In the genomic region with DNA sequence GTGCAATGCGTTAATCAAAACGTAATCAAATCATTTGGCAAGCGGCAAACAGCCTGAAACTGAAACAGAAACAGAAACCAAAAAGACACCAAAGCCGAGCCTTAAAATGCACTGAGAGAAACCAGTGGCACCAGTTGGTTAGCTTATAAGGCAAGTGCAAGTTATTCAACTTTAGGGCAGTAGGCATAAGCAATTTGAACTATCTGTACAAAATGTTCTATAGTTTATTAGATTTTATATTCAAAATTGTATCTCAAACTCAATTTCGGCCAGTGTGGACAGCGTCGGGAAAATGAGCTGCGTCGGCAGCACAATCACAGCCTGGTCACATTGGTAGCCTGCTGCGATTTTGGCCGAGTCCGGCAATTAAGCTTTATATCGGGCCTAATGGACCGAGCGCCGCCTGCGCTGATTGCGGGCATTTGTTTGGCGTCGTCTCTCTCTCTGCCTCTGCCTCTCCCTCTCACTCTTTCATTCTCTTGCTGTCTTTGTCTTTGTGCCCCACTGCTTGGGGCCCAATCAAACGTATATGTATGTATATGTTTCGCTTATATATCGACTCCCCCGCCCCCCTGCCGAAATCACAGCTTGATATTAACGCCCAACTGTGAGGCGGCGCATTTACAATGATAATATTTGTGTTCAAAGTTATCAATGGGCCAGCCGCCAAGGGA, we compare ENCODE assay signal across 3 fruit fly cellular contexts.
TF ChIP-seq lines count a peak whose summit lies in the region.

No protein-coding gene starts in this region.

TF ChIP-seq in whole organism, embryonic, 481 proteins besides CTCF, POLR2A, EP300 and RAD21 (continued from another document and continues in another):
- TF ChIP-seq pan (optimal IDR thresholded peaks at IDR 0.05; lab: Kevin White, UChicago), result no peak
- TF ChIP-seq pan (GFP tag; optimal IDR thresholded peaks at IDR 0.05 in 1 of 2, IDR thresholded peaks at IDR 0.05 in 1 of 2), result peak in 1 of 2 experiments; percentile 76
- no peak for TF ChIP-seq CG13894 (tag; optimal IDR thresholded peaks at IDR 0.05; lab: Kevin White, UChicago)
- peak; percentile 33 for TF ChIP-seq CG8290 (GFP tag; optimal IDR thresholded peaks at IDR 0.05; lab: Kevin White, UChicago)
- TF ChIP-seq CG8290 (tag; optimal IDR thresholded peaks at IDR 0.05; lab: Kevin White, UChicago), result peak in 1 of 2 experiments; percentile 57
- peak; percentile 88 for TF ChIP-seq Optix (GFP tag; IDR thresholded peaks at IDR 0.05; lab: Robert Waterston, UW)
- peak; percentile 41 for TF ChIP-seq jing (GFP tag; optimal IDR thresholded peaks at IDR 0.05; lab: Kevin White, UChicago)
- no peak for TF ChIP-seq CG4328 (GFP tag; optimal IDR thresholded peaks at IDR 0.05; lab: Kevin White, UChicago)
- TF ChIP-seq pnt (GFP tag; optimal IDR thresholded peaks at IDR 0.05; lab: Kevin White, UChicago), result peak; percentile 59
- TF ChIP-seq unc-4 (GFP tag; IDR thresholded peaks at IDR 0.05; lab: Robert Waterston, UW; ENCODE audit: partially characterized antibody), result no peak
- TF ChIP-seq H15 (GFP tag; IDR thresholded peaks at IDR 0.05; lab: Robert Waterston, UW), result peak; percentile 67; the same call in 2 of the 3 replicates
- TF ChIP-seq Hr78 (GFP tag; optimal IDR thresholded peaks at IDR 0.05; lab: Kevin White, UChicago), result no peak
- peak; percentile 45 for TF ChIP-seq Sox100B (GFP tag; optimal IDR thresholded peaks at IDR 0.05; lab: Kevin White, UChicago)
- no peak for TF ChIP-seq Lim3 (GFP tag; IDR thresholded peaks at IDR 0.05; lab: Robert Waterston, UW)
- peak; percentile 36 for TF ChIP-seq lbe (GFP tag; optimal IDR thresholded peaks at IDR 0.05; lab: Kevin White, UChicago)
- TF ChIP-seq Gug (GFP tag; IDR thresholded peaks at IDR 0.05; lab: Robert Waterston, UW), result peak; percentile 63
- peak; percentile 29 for TF ChIP-seq CG12659 (GFP tag; optimal IDR thresholded peaks at IDR 0.05; lab: Kevin White, UChicago)
- peak; percentile 37 for TF ChIP-seq Meics (GFP tag; optimal IDR thresholded peaks at IDR 0.05; lab: Kevin White, UChicago)
- TF ChIP-seq usp (GFP tag; optimal IDR thresholded peaks at IDR 0.05; lab: Kevin White, UChicago), result no peak
- TF ChIP-seq CG14710 (tag; optimal IDR thresholded peaks at IDR 0.05; lab: Kevin White, UChicago), result peak; percentile 69
- TF ChIP-seq dan (GFP tag; IDR thresholded peaks at IDR 0.05; lab: Robert Waterston, UW), result peak; percentile 64
- TF ChIP-seq CG31441 (GFP tag; IDR thresholded peaks at IDR 0.05; lab: Robert Waterston, UW), result peak; percentile 67; the same call in 1 of the 2 replicates
- TF ChIP-seq CG4820 (GFP tag; optimal IDR thresholded peaks at IDR 0.05; lab: Kevin White, UChicago), result peak; percentile 78
- peak in 1 of 2 experiments; percentile 68 for TF ChIP-seq eve (GFP tag; optimal IDR thresholded peaks at IDR 0.05; lab: Kevin White, UChicago)
- peak; percentile 7 for TF ChIP-seq Sry-δ (GFP tag; optimal IDR thresholded peaks at IDR 0.05; lab: Kevin White, UChicago)
- TF ChIP-seq kah (GFP tag; optimal IDR thresholded peaks at IDR 0.05; lab: Kevin White, UChicago), result no peak
- peak; percentile 10 for TF ChIP-seq Bdp1 (GFP tag; optimal IDR thresholded peaks at IDR 0.05; lab: Kevin White, UChicago)
- peak; percentile 60 for TF ChIP-seq CG1832 (GFP tag; optimal IDR thresholded peaks at IDR 0.05; lab: Kevin White, UChicago)
- 0 out of 2 replicates have a peak, but pooled peaks have one; percentile 18 for TF ChIP-seq Rfx (GFP tag; IDR thresholded peaks at IDR 0.05; lab: Robert Waterston, UW)
- peak; percentile 71 for TF ChIP-seq dimm (GFP tag; IDR thresholded peaks at IDR 0.05; lab: Robert Waterston, UW)
- peak; percentile 14 for TF ChIP-seq run (tag; optimal IDR thresholded peaks at IDR 0.05; lab: Kevin White, UChicago)
- peak; percentile 45 for TF ChIP-seq CG18764 (GFP tag; optimal IDR thresholded peaks at IDR 0.05; lab: Kevin White, UChicago)
- no peak for TF ChIP-seq lov (optimal IDR thresholded peaks at IDR 0.05; lab: Kevin White, UChicago)
- TF ChIP-seq lov (GFP tag; IDR thresholded peaks at IDR 0.05; lab: Robert Waterston, UW), result peak; percentile 63; the same call in 2 of the 3 replicates
- TF ChIP-seq CG17829 (tag; optimal IDR thresholded peaks at IDR 0.05; lab: Kevin White, UChicago), result peak; percentile 66
- peak; percentile 53 for TF ChIP-seq CG13775 (GFP tag; optimal IDR thresholded peaks at IDR 0.05; lab: Kevin White, UChicago)
- peak; percentile 45 for TF ChIP-seq D19A (tag; optimal IDR thresholded peaks at IDR 0.05; lab: Kevin White, UChicago)
- peak; percentile 37 for TF ChIP-seq corto (GFP tag; optimal IDR thresholded peaks at IDR 0.05; lab: Kevin White, UChicago)
- peak; percentile 55 for TF ChIP-seq CG3407 (GFP tag; optimal IDR thresholded peaks at IDR 0.05; lab: Kevin White, UChicago)
- TF ChIP-seq Nf-YC (tag; optimal IDR thresholded peaks at IDR 0.05; lab: Kevin White, UChicago), result peak; percentile 93

TF ChIP-seq in whole organism, prepupa, 60 proteins besides CTCF, POLR2A, EP300 and RAD21 (continued from another document):
- TF ChIP-seq lz (GFP tag; optimal IDR thresholded peaks at IDR 0.05; lab: Kevin White, UChicago) (peak; percentile 91), CG4318 (GFP tag; optimal IDR thresholded peaks at IDR 0.05; lab: Kevin White, UChicago) (peak; percentile 38), CG31627 (GFP tag; optimal IDR thresholded peaks at IDR 0.05; lab: Kevin White, UChicago) (peak; percentile 92), Blimp-1 (GFP tag; optimal IDR thresholded peaks at IDR 0.05; lab: Kevin White, UChicago) (peak; percentile 62), CG6792 (GFP tag; optimal IDR thresholded peaks at IDR 0.05; lab: Kevin White, UChicago) (peak; percentile 82), CG6808 (GFP tag; optimal IDR thresholded peaks at IDR 0.05; lab: Kevin White, UChicago) (peak; percentile 36), CG6854 (GFP tag; optimal IDR thresholded peaks at IDR 0.05; lab: Kevin White, UChicago) (peak; percentile 69), CG6163 (GFP tag; IDR thresholded peaks at IDR 0.05; lab: Robert Waterston, UW) (peak; percentile 86), spab (GFP tag; optimal IDR thresholded peaks at IDR 0.05; lab: Kevin White, UChicago) (peak; percentile 61), vri (GFP tag; optimal IDR thresholded peaks at IDR 0.05; lab: Kevin White, UChicago) (peak; percentile 68), CG32006 (GFP tag; optimal IDR thresholded peaks at IDR 0.05; lab: Kevin White, UChicago) (peak; percentile 72), ss (GFP tag; optimal IDR thresholded peaks at IDR 0.05; lab: Kevin White, UChicago) (peak in 1 of 2 experiments; percentile 63), dac (GFP tag; optimal IDR thresholded peaks at IDR 0.05; lab: Kevin White, UChicago) (peak; percentile 5), esn (GFP tag; optimal IDR thresholded peaks at IDR 0.05; lab: Kevin White, UChicago) (peak; percentile 91), topi (GFP tag; optimal IDR thresholded peaks at IDR 0.05; lab: Kevin White, UChicago) (peak; percentile 92), Sox15 (GFP tag; optimal IDR thresholded peaks at IDR 0.05; lab: Kevin White, UChicago) (peak; percentile 73), Smox (GFP tag; optimal IDR thresholded peaks at IDR 0.05; lab: Kevin White, UChicago) (peak; percentile 82), CG1621 (tag; optimal IDR thresholded peaks at IDR 0.05; lab: Kevin White, UChicago) (peak; percentile 56), CG8119 (GFP tag; IDR thresholded peaks at IDR 0.05; lab: Robert Waterston, UW) (peak; percentile 71), fd85E (GFP tag; optimal IDR thresholded peaks at IDR 0.05; lab: Kevin White, UChicago) (peak; percentile 30), Sox14 (GFP tag; optimal IDR thresholded peaks at IDR 0.05; lab: Kevin White, UChicago) (peak; percentile 82), Ets21C (GFP tag; optimal IDR thresholded peaks at IDR 0.05; lab: Kevin White, UChicago) (peak; percentile 86), fkh (GFP tag; optimal IDR thresholded peaks at IDR 0.05; lab: Kevin White, UChicago) (peak; percentile 20), Hr4 (GFP tag; optimal IDR thresholded peaks at IDR 0.05; lab: Kevin White, UChicago) (peak; percentile 69), OdsH (GFP tag; optimal IDR thresholded peaks at IDR 0.05; lab: Kevin White, UChicago) (peak; percentile 70), CG6276 (GFP tag; optimal IDR thresholded peaks at IDR 0.05; lab: Kevin White, UChicago) (peak; percentile 57), net (GFP tag; optimal IDR thresholded peaks at IDR 0.05; lab: Kevin White, UChicago) (peak; percentile 66), Lpt (GFP tag; optimal IDR thresholded peaks at IDR 0.05; lab: Kevin White, UChicago) (peak; percentile 40), CG10631 (GFP tag; optimal IDR thresholded peaks at IDR 0.05; lab: Kevin White, UChicago) (peak; percentile 74), Eip93F (GFP tag; optimal IDR thresholded peaks at IDR 0.05; lab: Kevin White, UChicago) (peak; percentile 46), dsx (GFP tag; optimal IDR thresholded peaks at IDR 0.05; lab: Kevin White, UChicago; ENCODE audit: poor library complexity, severe bottlenecking) (peak; percentile 31), Ets96B (tag; optimal IDR thresholded peaks at IDR 0.05; lab: Kevin White, UChicago) (peak; percentile 67), CG8319 (GFP tag; optimal IDR thresholded peaks at IDR 0.05; lab: Kevin White, UChicago) (peak; percentile 47), Eip75B (GFP tag; optimal IDR thresholded peaks at IDR 0.05; lab: Kevin White, UChicago) (peak; percentile 82), CG34406 (GFP tag; optimal IDR thresholded peaks at IDR 0.05; lab: Kevin White, UChicago) (peak; percentile 76), pdm3 (GFP tag; optimal IDR thresholded peaks at IDR 0.05; lab: Kevin White, UChicago) (peak; percentile 76), Met (GFP tag; optimal IDR thresholded peaks at IDR 0.05; lab: Kevin White, UChicago) (peak; percentile 87), CG11902 (GFP tag; optimal IDR thresholded peaks at IDR 0.05; lab: Kevin White, UChicago) (peak; percentile 77), cyc (GFP tag; optimal IDR thresholded peaks at IDR 0.05; lab: Kevin White, UChicago) (peak; percentile 93), CG8632 (GFP tag; optimal IDR thresholded peaks at IDR 0.05; lab: Kevin White, UChicago) (peak; percentile 63)

TF ChIP-seq in whole organism, wandering third instar larva, 38 proteins besides CTCF, POLR2A, EP300 and RAD21 (continued from another document):
- TF ChIP-seq dmrt93B (GFP tag; optimal IDR thresholded peaks at IDR 0.05; lab: Kevin White, UChicago), result peak; percentile 72
- peak; percentile 89 for TF ChIP-seq h (GFP tag; optimal IDR thresholded peaks at IDR 0.05; lab: Kevin White, UChicago)
- TF ChIP-seq ey (GFP tag; optimal IDR thresholded peaks at IDR 0.05; lab: Kevin White, UChicago), result peak; percentile 77
- TF ChIP-seq rgr (GFP tag; optimal IDR thresholded peaks at IDR 0.05; lab: Kevin White, UChicago), result peak; percentile 81
